Worm (Caenorhabditis elegans) whole organism, L3 larva: Measurements from ENCODE around the gene nhr-138.

ENCODE experiments used
- ceh-28 ChIP-seq: fragments of 150-350 bp; optimal IDR thresholded peaks from 2 replicates; lab custom pipeline; 2014; ENCODE audit warnings: missing biosample characterization, missing genetic modification reagents, missing genetic modification characterization
- ceh-82 ChIP-seq: fragments of 150-350 bp; optimal IDR thresholded peaks from 2 replicates; lab custom pipeline; 2014; ENCODE audit warnings: missing biosample characterization, missing genetic modification characterization
- ceh-9 ChIP-seq: sonication (generic microtip); optimal IDR thresholded peaks from 2 replicates; lab custom pipeline; 2018; ENCODE audit warnings: missing biosample characterization, missing genetic modification characterization
- daf-12 ChIP-seq: fragments of 150-350 bp; optimal IDR thresholded peaks from 2 replicates; lab custom pipeline; 2014; ENCODE audit warnings: missing biosample characterization, missing genetic modification reagents, missing genetic modification characterization
- egl-27 ChIP-seq: sonication (generic microtip); optimal IDR thresholded peaks from 4 replicates; lab custom pipeline; 2017; ENCODE audit warnings: missing biosample characterization, missing genetic modification reagents, missing genetic modification characterization
- egl-5 ChIP-seq: fragments of 150-350 bp; optimal IDR thresholded peaks from 2 replicates; lab custom pipeline; 2017; ENCODE audit warnings: missing biosample characterization, missing genetic modification reagents, missing genetic modification characterization, inconsistent platforms
- elt-1 ChIP-seq: fragments of 150-350 bp; optimal IDR thresholded peaks from 2 replicates; lab custom pipeline; 2014; ENCODE audit warnings: missing biosample characterization, missing genetic modification characterization
- elt-2 ChIP-seq: sonication (generic microtip); optimal IDR thresholded peaks from 2 replicates; lab custom pipeline; 2016; ENCODE audit warnings: missing genetic modification reagents, mild to moderate bottlenecking, missing genetic modification characterization, missing compliant biosample characterization
- elt-3 ChIP-seq, 3 experiments: fragments of 150-350 bp in 1 of 3; sonication (generic microtip) in 2 of 3; optimal IDR thresholded peaks; 2 replicates in 2 of 3; 4 replicates in 1 of 3; lab custom pipeline; 2014 to 2017; ENCODE audit warnings: missing biosample characterization in 3 of 3, missing genetic modification characterization in 3 of 3
- eor-1 ChIP-seq, 2 experiments: fragments of 150-350 bp; optimal IDR thresholded peaks; 2 replicates each; lab custom pipeline; 2014 to 2018; ENCODE audit warnings: missing biosample characterization in 2 of 2, missing genetic modification characterization in 2 of 2
- fos-1 ChIP-seq: fragments of 150-350 bp; optimal IDR thresholded peaks from 2 replicates; lab custom pipeline; 2014; ENCODE audit warnings: missing biosample characterization, missing genetic modification characterization
- hmg-11 ChIP-seq: sonication (generic microtip); optimal IDR thresholded peaks from 2 replicates; lab custom pipeline; 2016; ENCODE audit warnings: missing genetic modification characterization, missing compliant biosample characterization
- jun-1 ChIP-seq: fragments of 150-350 bp; optimal IDR thresholded peaks from 2 replicates; lab custom pipeline; 2014; ENCODE audit warnings: missing biosample characterization, missing genetic modification reagents, missing genetic modification characterization
- lin-15B ChIP-seq: fragments of 150-350 bp; optimal IDR thresholded peaks from 2 replicates; lab custom pipeline; 2014; ENCODE audit warnings: missing biosample characterization, missing genetic modification characterization
- lin-39 ChIP-seq: fragments of 150-350 bp; optimal IDR thresholded peaks from 2 replicates; lab custom pipeline; 2018; ENCODE audit warnings: missing biosample characterization, missing genetic modification reagents, missing genetic modification characterization
- lsy-12 ChIP-seq: sonication (generic microtip); optimal IDR thresholded peaks from 2 replicates; lab custom pipeline; 2016; ENCODE audit warnings: mild to moderate bottlenecking, missing genetic modification characterization, missing compliant biosample characterization
- nfya-1 ChIP-seq: sonication (generic microtip); optimal IDR thresholded peaks from 2 replicates; lab custom pipeline; 2017; ENCODE audit warnings: missing genetic modification characterization, mild to moderate bottlenecking, missing compliant biosample characterization, antibody characterized with exemption, moderate library complexity; ENCODE audit not compliant: insufficient read depth
- nhr-11 ChIP-seq: fragments of 150-350 bp; optimal IDR thresholded peaks from 2 replicates; lab custom pipeline; 2014; ENCODE audit warnings: missing biosample characterization, missing genetic modification characterization
- nhr-12 ChIP-seq: fragments of 150-350 bp; optimal IDR thresholded peaks from 2 replicates; lab custom pipeline; 2014; ENCODE audit warnings: missing biosample characterization, missing genetic modification characterization
- nhr-25 ChIP-seq: sonication (generic microtip); optimal IDR thresholded peaks from 2 replicates; lab custom pipeline; 2017; ENCODE audit warnings: missing biosample characterization, missing genetic modification characterization
- nhr-28 ChIP-seq: fragments of 150-350 bp; optimal IDR thresholded peaks from 2 replicates; lab custom pipeline; 2014; ENCODE audit warnings: missing biosample characterization, missing genetic modification characterization
- nhr-67 ChIP-seq: fragments of 150-350 bp; optimal IDR thresholded peaks from 2 replicates; lab custom pipeline; 2014; ENCODE audit warnings: missing biosample characterization, missing genetic modification characterization
- nhr-76 ChIP-seq: fragments of 150-350 bp; sonication (generic microtip); optimal IDR thresholded peaks from 5 replicates; lab custom pipeline; 2014; ENCODE audit warnings: missing biosample characterization, missing genetic modification characterization
- pha-4 ChIP-seq: fragments of 150-350 bp; optimal IDR thresholded peaks from 2 replicates; lab custom pipeline; 2014; ENCODE audit warnings: missing biosample characterization, missing genetic modification reagents, missing genetic modification characterization
- pqm-1 ChIP-seq: fragments of 150-350 bp; optimal IDR thresholded peaks from 2 replicates; lab custom pipeline; 2017; ENCODE audit warnings: missing biosample characterization, missing genetic modification characterization, inconsistent platforms
- sea-2 ChIP-seq: fragments of 150-350 bp; sonication (generic microtip); optimal IDR thresholded peaks from 4 replicates; lab custom pipeline; 2014; ENCODE audit warnings: missing biosample characterization, missing genetic modification reagents, missing genetic modification characterization
- skn-1 ChIP-seq: fragments of 150-350 bp; optimal IDR thresholded peaks from 2 replicates; lab custom pipeline; 2014; ENCODE audit warnings: missing biosample characterization, missing genetic modification characterization
- tbx-2 ChIP-seq: sonication (generic microtip); optimal IDR thresholded peaks from 2 replicates; lab custom pipeline; 2016; ENCODE audit warnings: mild to moderate bottlenecking, missing genetic modification characterization, missing compliant biosample characterization
- unc-39 ChIP-seq: sonication (generic microtip); optimal IDR thresholded peaks from 4 replicates; lab custom pipeline; 2017; ENCODE audit warnings: missing biosample characterization, missing genetic modification characterization
- unc-62 ChIP-seq: fragments of 150-350 bp; sonication (generic microtip); optimal IDR thresholded peaks from 4 replicates; lab custom pipeline; 2014; ENCODE audit warnings: missing biosample characterization, missing genetic modification reagents, missing genetic modification characterization
- ztf-4 ChIP-seq: fragments of 150-350 bp; optimal IDR thresholded peaks from 2 replicates; lab custom pipeline; 2014; ENCODE audit warnings: missing biosample characterization, missing genetic modification characterization

Gene nhr-138

DNA sequence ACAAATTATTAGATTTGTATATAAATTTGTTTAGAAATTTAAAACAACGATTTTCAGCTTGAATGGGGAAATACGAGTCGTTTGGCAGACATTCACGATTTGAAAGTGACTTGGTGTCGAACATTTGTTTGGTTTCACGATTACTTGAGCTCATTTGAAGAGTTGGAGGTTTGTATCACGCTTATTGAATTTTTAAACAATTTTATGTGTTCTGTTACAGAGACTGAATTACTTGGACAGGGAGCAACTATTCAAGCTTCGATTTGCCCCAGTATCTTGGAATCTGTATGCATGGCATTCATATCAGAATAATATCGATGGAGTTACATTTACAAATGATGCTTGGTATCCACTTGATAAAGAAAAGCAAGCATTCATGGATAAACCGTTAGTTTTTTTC, 2.2 kb downstream of the nhr-138 start:
- TF ChIP-seq nhr-76 (tag; lab: Kevin White, UChicago) (no peak), eor-1 (tag; optimal IDR thresholded peaks at IDR 0.05; lab: Kevin White, UChicago) (no peak), elt-2 (no peak), ceh-9 (tag; lab: Kevin White, UChicago) (no peak), lin-39 (no peak), jun-1 (tag; lab: Kevin White, UChicago) (no peak), unc-62 (GFP tag; lab: Kevin White, UChicago) (no peak), elt-3 (tag; optimal IDR thresholded peaks at IDR 0.05; lab: Kevin White, UChicago) (no peak), unc-39 (tag; lab: Kevin White, UChicago) (no peak), tbx-2 (no peak)

DNA sequence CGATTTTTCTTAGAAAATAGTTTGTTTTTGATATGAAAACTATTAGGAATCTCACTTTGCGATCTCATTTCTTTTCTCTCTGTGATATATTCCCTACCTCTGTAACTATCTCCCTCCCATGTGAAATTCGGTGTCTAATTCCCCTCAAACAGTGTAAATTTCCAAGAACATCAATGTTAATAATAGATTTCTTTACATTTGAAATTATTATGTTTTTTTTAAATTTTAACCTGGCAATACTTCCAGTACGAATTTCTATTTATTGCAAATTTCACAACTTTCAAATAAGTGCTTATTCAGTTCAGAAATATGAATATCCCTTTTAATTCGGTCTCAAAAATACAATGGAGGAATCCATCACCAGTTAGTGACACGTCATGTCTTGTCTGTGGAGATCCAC, 3.3 kb downstream of the nhr-138 start, which contains the start of gene nhr-100:
TSS of gene nhr-100 (plus strand) at position 301 of the 400 bp plus-strand sequence.
- TF ChIP-seq daf-12 (tag; lab: Kevin White, UChicago) (no peak), jun-1 (tag; lab: Kevin White, UChicago) (no peak)

DNA sequence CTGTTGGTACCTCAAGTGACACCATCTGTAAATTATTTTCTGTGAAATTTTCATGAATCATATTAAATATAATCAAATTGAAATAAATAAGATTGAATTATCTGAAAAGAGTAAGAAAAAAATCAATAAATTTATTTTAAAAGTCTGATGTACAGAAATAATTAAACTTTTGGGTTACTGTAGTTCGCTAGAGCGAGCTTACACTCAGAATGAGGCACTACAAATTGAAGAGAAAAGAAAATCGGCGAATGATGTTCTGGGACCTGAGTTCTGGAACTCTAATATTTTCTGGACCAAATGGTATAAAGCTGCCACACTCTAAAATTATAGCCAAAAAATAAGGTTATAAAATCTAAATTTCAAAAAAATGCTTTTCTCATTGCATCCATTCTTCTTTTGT, 8.9 kb downstream of the nhr-138 start:
- TF ChIP-seq elt-3 (tag; optimal IDR thresholded peaks at IDR 0.05; lab: Kevin White, UChicago), result no peak
- TF ChIP-seq nhr-25 (tag; lab: Kevin White, UChicago), result no peak
- no peak for TF ChIP-seq lsy-12
- no peak for TF ChIP-seq nhr-12 (tag; lab: Kevin White, UChicago)
- no peak for TF ChIP-seq jun-1 (tag; lab: Kevin White, UChicago)
- TF ChIP-seq pha-4 (tag; lab: Kevin White, UChicago), result no peak
- no peak for TF ChIP-seq ceh-82
- TF ChIP-seq egl-27 (tag; lab: Kevin White, UChicago), result no peak
- TF ChIP-seq elt-1, result no peak
- no peak for TF ChIP-seq nfya-1 (tag; lab: Kevin White, UChicago)
- no peak for TF ChIP-seq nhr-11 (tag; lab: Kevin White, UChicago)
- TF ChIP-seq, all 47 proteins: peak for 0

DNA sequence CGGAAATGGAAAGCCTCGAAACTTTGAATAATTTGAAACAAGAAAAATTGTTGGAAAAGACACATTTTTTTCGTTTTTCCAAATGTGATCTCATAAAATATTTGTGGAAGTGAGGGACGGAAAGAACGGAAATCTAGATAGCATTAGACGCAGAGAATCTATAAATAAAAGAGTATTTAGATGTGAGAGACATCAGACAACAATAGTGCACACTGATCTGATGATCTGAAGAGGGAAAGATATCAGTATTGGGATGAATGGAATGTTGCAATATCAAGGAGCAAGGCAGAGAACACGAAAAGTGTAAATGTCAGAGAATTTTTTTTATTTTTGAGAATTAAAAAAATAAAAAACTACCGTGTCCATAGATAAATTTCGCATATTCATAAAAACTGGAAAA, 9.8 kb downstream of the nhr-138 start:
- no peak for TF ChIP-seq sea-2 (GFP tag; lab: Kevin White, UChicago)
- TF ChIP-seq elt-1, result no peak
- peak; percentile 3 for TF ChIP-seq elt-2
- TF ChIP-seq lin-15B (tag; lab: Kevin White, UChicago), result no peak
- no peak for TF ChIP-seq hmg-11 (tag; lab: Kevin White, UChicago)
- peak; percentile 16 for TF ChIP-seq pqm-1 (tag; lab: Kevin White, UChicago)

DNA sequence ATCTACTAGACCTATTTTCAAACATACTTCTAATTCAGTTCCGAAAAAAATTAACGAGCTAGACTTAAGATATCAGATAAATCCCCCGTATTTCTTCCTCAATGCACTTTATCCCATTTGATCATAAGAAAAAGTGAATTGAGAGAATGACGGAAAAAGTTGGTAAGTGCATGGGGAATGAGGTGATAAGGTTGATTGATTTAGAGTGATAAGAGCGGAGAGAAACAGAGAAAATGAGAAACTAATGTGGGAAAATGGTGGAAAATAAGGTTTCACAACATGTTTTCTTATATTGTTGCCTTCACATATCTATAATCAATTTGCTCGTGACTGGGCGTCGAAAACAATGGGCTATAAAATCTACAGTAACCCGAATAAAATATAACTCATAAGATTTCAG, 10.7 kb downstream of the nhr-138 start:
- TF ChIP-seq nhr-67 (tag; lab: Kevin White, UChicago) (no peak), nhr-28 (tag; lab: Kevin White, UChicago) (no peak), ceh-28 (tag; lab: Kevin White, UChicago) (peak; percentile 4), fos-1 (tag; lab: Kevin White, UChicago) (no peak), elt-2 (peak; percentile 75), nfya-1 (tag; lab: Kevin White, UChicago) (peak; percentile 35), pqm-1 (tag; lab: Kevin White, UChicago) (peak; percentile 64)

DNA sequence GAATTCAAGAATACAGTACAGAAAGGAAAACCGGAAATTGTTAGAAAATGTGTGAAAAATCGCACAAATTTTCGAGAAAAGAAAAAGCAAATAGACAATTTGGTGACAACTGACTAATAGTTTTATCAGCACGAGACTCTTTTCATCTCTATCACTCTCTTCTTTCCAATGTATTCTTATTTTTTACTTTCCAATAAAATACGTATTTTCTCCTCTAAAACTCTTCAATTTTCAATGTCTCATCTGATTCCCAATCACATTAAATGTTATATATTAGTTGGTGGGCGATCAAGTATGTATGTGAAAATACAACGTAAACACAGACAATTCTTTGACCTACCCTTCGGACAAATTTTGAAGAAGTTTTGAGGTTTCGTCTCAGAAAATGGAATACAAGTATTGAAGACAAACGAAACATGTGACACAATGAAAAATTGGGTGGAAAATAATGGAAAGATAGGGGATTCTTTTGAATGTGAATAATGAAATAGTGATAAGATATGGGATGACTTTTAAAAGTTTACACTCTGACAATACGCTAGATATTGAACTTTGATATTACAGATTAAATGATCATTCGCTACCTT, 12.2 kb downstream of the nhr-138 start, which contains the start of gene cka-1:
TSS of gene cka-1 (minus strand) at position 418 of the 587 bp plus-strand sequence.
- TF ChIP-seq elt-2, result peak; percentile 65
- no peak for TF ChIP-seq nhr-11 (tag; lab: Kevin White, UChicago)
- peak; percentile 13 for TF ChIP-seq nfya-1 (tag; lab: Kevin White, UChicago)
- TF ChIP-seq pqm-1 (tag; lab: Kevin White, UChicago), result peak; percentile 56
- TF ChIP-seq lin-15B (tag; lab: Kevin White, UChicago), result no peak

DNA sequence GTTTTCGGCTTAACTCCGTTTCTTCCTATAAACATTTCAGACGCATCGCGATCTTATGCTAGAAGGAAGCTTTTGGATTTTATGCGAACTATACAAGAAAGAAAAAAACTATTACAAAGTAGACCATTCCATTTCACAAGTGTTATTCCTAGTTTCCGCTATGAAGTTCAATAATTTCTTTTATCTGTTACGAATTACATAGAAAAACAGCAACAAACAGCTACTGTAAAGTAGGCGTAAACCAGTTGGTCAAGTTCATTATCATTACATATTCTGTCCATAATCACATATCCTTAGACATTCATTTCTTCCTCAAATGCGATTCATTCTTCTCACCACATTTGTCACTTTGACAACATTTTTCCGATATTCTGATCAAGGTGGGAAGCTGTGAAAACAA, 13.1 kb downstream of the nhr-138 start, which contains the start of gene C28D4.10:
TSS of gene C28D4.10 (plus strand) at position 301 of the 400 bp plus-strand sequence.
- no peak for TF ChIP-seq skn-1 (tag; lab: Kevin White, UChicago)
- no peak for TF ChIP-seq egl-5
- no peak for TF ChIP-seq nhr-11 (tag; lab: Kevin White, UChicago)
- TF ChIP-seq eor-1 (tag; optimal IDR thresholded peaks at IDR 0.05; lab: Kevin White, UChicago), result no peak
- no peak for TF ChIP-seq unc-62 (GFP tag; lab: Kevin White, UChicago)
- no peak for TF ChIP-seq ceh-82
- no peak for TF ChIP-seq lin-39
- no peak for TF ChIP-seq pha-4 (tag; lab: Kevin White, UChicago)
- TF ChIP-seq elt-1, result no peak
- no peak for TF ChIP-seq nhr-25 (tag; lab: Kevin White, UChicago)
- TF ChIP-seq ztf-4 (tag; lab: Kevin White, UChicago), result no peak
